5 fruit fly cellular contexts compared by ENCODE assay signal in genomic region chrX:12006678-12007441, dm6.
TF ChIP-seq lines count a peak whose summit lies in the region.

TSS of gene CG1806 (plus strand) at chrX:12007176.

TF ChIP-seq in whole organism, adult, 20 proteins besides CTCF, POLR2A, EP300 and RAD21 (continued from another document):
- peak; percentile 25 for TF ChIP-seq Hr96 (GFP tag; optimal IDR thresholded peaks at IDR 0.05; lab: Kevin White, UChicago)
- TF ChIP-seq CG5204 (GFP tag; optimal IDR thresholded peaks at IDR 0.05; lab: Kevin White, UChicago): no peak

TF ChIP-seq in whole organism, embryonic, 481 proteins besides CTCF, POLR2A, EP300 and RAD21 (continued from another document and continues in another):
- TF ChIP-seq gcm (GFP tag; optimal IDR thresholded peaks at IDR 0.05; lab: Kevin White, UChicago): peak; percentile 17
- 0 out of 2 replicates have a peak, but pooled peaks have one; percentile 14 for TF ChIP-seq CG9932 (GFP tag; IDR thresholded peaks at IDR 0.05; lab: Robert Waterston, UW)
- no peak for TF ChIP-seq en (GFP tag; optimal IDR thresholded peaks at IDR 0.05; lab: Kevin White, UChicago)
- TF ChIP-seq Doc3 (GFP tag; IDR thresholded peaks at IDR 0.05; lab: Robert Waterston, UW; ENCODE audit: partially characterized antibody): 0 out of 3 replicates have a peak, but pooled peaks have one; percentile 9
- peak; percentile 38; the same call in 2 of the 3 replicates for TF ChIP-seq CG34224 (GFP tag; IDR thresholded peaks at IDR 0.05; lab: Robert Waterston, UW; ENCODE audit: partially characterized antibody)
- no peak for TF ChIP-seq lov (optimal IDR thresholded peaks at IDR 0.05; lab: Kevin White, UChicago)
- TF ChIP-seq lov (GFP tag; IDR thresholded peaks at IDR 0.05; lab: Robert Waterston, UW): 0 out of 3 replicates have a peak, but pooled peaks have one; percentile 43
- TF ChIP-seq Drgx (GFP tag; IDR thresholded peaks at IDR 0.05; lab: Robert Waterston, UW): peak; percentile 64
- TF ChIP-seq HLH4C (GFP tag; IDR thresholded peaks at IDR 0.05; lab: Robert Waterston, UW; ENCODE audit: partially characterized antibody): no peak
- peak; percentile 68 for TF ChIP-seq sens (GFP tag; lab: Kevin White, UChicago)
- peak; percentile 11 for TF ChIP-seq lab (GFP tag; optimal IDR thresholded peaks at IDR 0.05; lab: Kevin White, UChicago)
- peak; percentile 22 for TF ChIP-seq Fer1 (GFP tag; optimal IDR thresholded peaks at IDR 0.05; lab: Kevin White, UChicago)
- TF ChIP-seq nom (GFP tag; optimal IDR thresholded peaks at IDR 0.05; lab: Kevin White, UChicago): peak; percentile 82
- peak; percentile 85 for TF ChIP-seq Jarid2 (GFP tag; optimal IDR thresholded peaks at IDR 0.05; lab: Kevin White, UChicago)
- peak; percentile 28; the same call in 1 of the 3 replicates for TF ChIP-seq gce (GFP tag; IDR thresholded peaks at IDR 0.05; lab: Robert Waterston, UW)
- TF ChIP-seq CG4328 (GFP tag; optimal IDR thresholded peaks at IDR 0.05; lab: Kevin White, UChicago): no peak
- no peak for TF ChIP-seq CG6689 (GFP tag; IDR thresholded peaks at IDR 0.05; lab: Robert Waterston, UW)
- peak; percentile 56; the same call in 1 of the 3 replicates for TF ChIP-seq so (GFP tag; IDR thresholded peaks at IDR 0.05; lab: Robert Waterston, UW)
- TF ChIP-seq CG11696 (GFP tag; IDR thresholded peaks at IDR 0.05; lab: Robert Waterston, UW): no peak
- TF ChIP-seq CG10565 (GFP tag; optimal IDR thresholded peaks at IDR 0.05; lab: Kevin White, UChicago): no peak
- TF ChIP-seq Hr39 (optimal IDR thresholded peaks at IDR 0.05; lab: Kevin White, UChicago): no peak
- TF ChIP-seq chinmo (GFP tag; IDR thresholded peaks at IDR 0.05; lab: Robert Waterston, UW; ENCODE audit: partially characterized antibody): 0 out of 4 replicates have a peak, but pooled peaks have one; percentile 54
- TF ChIP-seq otp (GFP tag; IDR thresholded peaks at IDR 0.05; lab: Robert Waterston, UW): peak; percentile 22; the same call in 1 of the 3 replicates
- peak; percentile 62; the same call in 2 of the 3 replicates for TF ChIP-seq zen2 (GFP tag; IDR thresholded peaks at IDR 0.05; lab: Robert Waterston, UW; ENCODE audit: partially characterized antibody)
- TF ChIP-seq CG34376 (GFP tag; optimal IDR thresholded peaks at IDR 0.05; lab: Kevin White, UChicago): no peak
- no peak for TF ChIP-seq CG12236 (GFP tag; optimal IDR thresholded peaks at IDR 0.05; lab: Kevin White, UChicago)
- TF ChIP-seq CG17829 (tag; optimal IDR thresholded peaks at IDR 0.05; lab: Kevin White, UChicago): peak; percentile 1
- TF ChIP-seq klu (GFP tag; IDR thresholded peaks at IDR 0.05; lab: Robert Waterston, UW): no peak
- TF ChIP-seq cg (GFP tag; optimal IDR thresholded peaks at IDR 0.05; lab: Kevin White, UChicago): peak; percentile 82

TF ChIP-seq in whole organism, prepupa, 60 proteins besides CTCF, POLR2A, EP300 and RAD21 (continued from another document):
- no peak for TF ChIP-seq CG34406 (GFP tag; optimal IDR thresholded peaks at IDR 0.05; lab: Kevin White, UChicago)
- TF ChIP-seq CG6163 (GFP tag; IDR thresholded peaks at IDR 0.05; lab: Robert Waterston, UW): peak; percentile 75; the same call in 2 of the 3 replicates
- TF ChIP-seq salr (GFP tag; optimal IDR thresholded peaks at IDR 0.05; lab: Kevin White, UChicago): peak in 1 of 2 experiments; percentile 37
- TF ChIP-seq Hr4 (GFP tag; optimal IDR thresholded peaks at IDR 0.05; lab: Kevin White, UChicago): no peak
- peak; percentile 11 for TF ChIP-seq CG32006 (GFP tag; optimal IDR thresholded peaks at IDR 0.05; lab: Kevin White, UChicago)
- TF ChIP-seq topi (GFP tag; optimal IDR thresholded peaks at IDR 0.05; lab: Kevin White, UChicago): peak; percentile 10
- TF ChIP-seq pdm3 (GFP tag; optimal IDR thresholded peaks at IDR 0.05; lab: Kevin White, UChicago): peak; percentile 6
- no peak for TF ChIP-seq Smox (GFP tag; optimal IDR thresholded peaks at IDR 0.05; lab: Kevin White, UChicago)
- no peak for TF ChIP-seq CG4318 (GFP tag; optimal IDR thresholded peaks at IDR 0.05; lab: Kevin White, UChicago)
- no peak for TF ChIP-seq CG6792 (GFP tag; optimal IDR thresholded peaks at IDR 0.05; lab: Kevin White, UChicago)
- TF ChIP-seq CG3919 (GFP tag; optimal IDR thresholded peaks at IDR 0.05; lab: Kevin White, UChicago): no peak
- peak; percentile 25 for TF ChIP-seq CG8632 (GFP tag; optimal IDR thresholded peaks at IDR 0.05; lab: Kevin White, UChicago)
- no peak for TF ChIP-seq CG7368 (GFP tag; optimal IDR thresholded peaks at IDR 0.05; lab: Kevin White, UChicago)
- peak; percentile 36 for TF ChIP-seq Eip75B (GFP tag; optimal IDR thresholded peaks at IDR 0.05; lab: Kevin White, UChicago)
- no peak for TF ChIP-seq CG8319 (GFP tag; optimal IDR thresholded peaks at IDR 0.05; lab: Kevin White, UChicago)
- no peak for TF ChIP-seq Gug (GFP tag; IDR thresholded peaks at IDR 0.05; lab: Robert Waterston, UW)
- TF ChIP-seq Eip78C (GFP tag; lab: Kevin White, UChicago): peak; percentile 82
- TF ChIP-seq CG1621 (tag; optimal IDR thresholded peaks at IDR 0.05; lab: Kevin White, UChicago): no peak
- peak; percentile 15 for TF ChIP-seq achi (GFP tag; optimal IDR thresholded peaks at IDR 0.05; lab: Kevin White, UChicago)
- TF ChIP-seq CG6276 (GFP tag; optimal IDR thresholded peaks at IDR 0.05; lab: Kevin White, UChicago): peak; percentile 68
- peak; percentile 48 for TF ChIP-seq Sox102F (GFP tag; optimal IDR thresholded peaks at IDR 0.05; lab: Kevin White, UChicago)
- TF ChIP-seq eg (GFP tag; IDR thresholded peaks at IDR 0.05; lab: Robert Waterston, UW): peak; percentile 72
- TF ChIP-seq dsx (GFP tag; optimal IDR thresholded peaks at IDR 0.05; lab: Kevin White, UChicago; ENCODE audit: poor library complexity, severe bottlenecking): peak; percentile 30
- peak; percentile 26 for TF ChIP-seq CG6854 (GFP tag; optimal IDR thresholded peaks at IDR 0.05; lab: Kevin White, UChicago)
- TF ChIP-seq svp (GFP tag; lab: Kevin White, UChicago): peak; percentile 43
- peak; percentile 49 to 82 for TF ChIP-seq ss (GFP tag; optimal IDR thresholded peaks at IDR 0.05; lab: Kevin White, UChicago)
TF ChIP-seq in whole organism, prepupa: peak in this region for 31.

TF ChIP-seq in whole organism, pupa, 21 proteins besides CTCF, POLR2A, EP300 and RAD21 (continued from another document):
- no peak for TF ChIP-seq CG8301 (tag; optimal IDR thresholded peaks at IDR 0.05; lab: Kevin White, UChicago)
- TF ChIP-seq Pif1A (GFP tag; optimal IDR thresholded peaks at IDR 0.05; lab: Kevin White, UChicago): peak; percentile 64
TF ChIP-seq in whole organism, pupa: peak in this region for 16.

TF ChIP-seq in whole organism, wandering third instar larva, 38 proteins besides CTCF, POLR2A, EP300 and RAD21 (continued from another document):
- TF ChIP-seq ey (GFP tag; optimal IDR thresholded peaks at IDR 0.05; lab: Kevin White, UChicago) (no peak), woc (GFP tag; optimal IDR thresholded peaks at IDR 0.05; lab: Kevin White, UChicago) (no peak)
TF ChIP-seq in whole organism, wandering third instar larva: peak in this region for 13.
